Fruit fly (Drosophila melanogaster) S2 (cell line): ENCODE data around the gene Obp19a.
"Not testable (repeated sequence)": the region's sequence is repeated elsewhere in the genome, so short reads cannot be mapped to it uniquely, and the experiment has no call there.

Experiments
- CG8478 ChIP-seq: fragments of >200 bp; optimal IDR thresholded peaks from 2 replicates; lab custom pipeline; 2018
- CTCF ChIP-seq, 2 experiments: fragments of >200 bp; optimal IDR thresholded peaks; 2 replicates each; lab custom pipeline; 2018

dm6 chrX:20446071-20446470 is 30.5 kb downstream of the Obp19a start, which contains the start of gene CG42578:
- TF ChIP-seq CG8478; CTCF (optimal IDR thresholded peaks at IDR 0.05; lab: Kevin White, UChicago): not testable (repeated sequence)
